Fruit fly (Drosophila melanogaster) whole organism, embryonic: Measurements from ENCODE around the gene Flad1.

Source experiments
- ATbp ChIP-seq: fragments of 200-800 bp; sonication (Bioruptor generic); optimal IDR thresholded peaks from 2 replicates; lab custom pipeline; 2017; ENCODE audit warnings: missing biosample characterization, mild to moderate bottlenecking, missing genetic modification characterization, missing genetic modification reagents
- Atf3 ChIP-seq: fragments of 200-800 bp; sonication (Bioruptor generic); optimal IDR thresholded peaks from 3 replicates; lab custom pipeline; 2016; ENCODE audit warnings: missing biosample characterization, missing genetic modification characterization
- B-H2 ChIP-seq: fragments of 200-800 bp; sonication (Bioruptor generic); optimal IDR thresholded peaks from 2 replicates; lab custom pipeline; 2018; ENCODE audit warnings: missing biosample characterization, mild to moderate bottlenecking, missing genetic modification characterization
- Blimp-1 ChIP-seq: fragments of 200-800 bp; sonication (Bioruptor generic); optimal IDR thresholded peaks from 3 replicates; lab custom pipeline; 2018; ENCODE audit warnings: missing biosample characterization, missing genetic modification characterization, mild to moderate bottlenecking, moderate library complexity, missing genetic modification reagents
- CG10462 ChIP-seq: fragments of 200-800 bp; sonication (Bioruptor generic); optimal IDR thresholded peaks from 2 replicates; lab custom pipeline; 2016; ENCODE audit warnings: missing biosample characterization, missing genetic modification characterization
- CG12071 ChIP-seq: fragments of 200-800 bp; sonication (Bioruptor generic); optimal IDR thresholded peaks from 3 replicates; lab custom pipeline; 2018; ENCODE audit warnings: missing biosample characterization, mild to moderate bottlenecking, missing genetic modification characterization
- CG12104 ChIP-seq: fragments of 200-800 bp; sonication (Bioruptor generic); optimal IDR thresholded peaks from 3 replicates; lab custom pipeline; 2016; ENCODE audit warnings: missing biosample characterization, missing genetic modification characterization
- CG12155 ChIP-seq: fragments of 200-800 bp; sonication (Bioruptor generic); optimal IDR thresholded peaks from 3 replicates; lab custom pipeline; 2016; ENCODE audit warnings: missing biosample characterization, missing genetic modification characterization
- CG1233 ChIP-seq: fragments of 200-800 bp; sonication (Bioruptor generic); optimal IDR thresholded peaks from 4 replicates; lab custom pipeline; 2018; ENCODE audit warnings: missing biosample characterization, mild to moderate bottlenecking, missing genetic modification characterization
- CG12391 ChIP-seq: fragments of 200-800 bp; sonication (Bioruptor generic); optimal IDR thresholded peaks from 3 replicates; lab custom pipeline; 2018; ENCODE audit warnings: missing biosample characterization, mild to moderate bottlenecking, missing genetic modification characterization, moderate library complexity
- CG14050 ChIP-seq: fragments of 200-800 bp; sonication (Bioruptor generic); IDR thresholded peaks from 3 replicates; pipeline ENCODE4 v1.3.6; 2022; ENCODE audit warnings: missing biosample characterization, missing genetic modification characterization
- CG15011 ChIP-seq: fragments of 200-800 bp; sonication (Bioruptor generic); optimal IDR thresholded peaks from 3 replicates; lab custom pipeline; 2018; ENCODE audit warnings: missing biosample characterization, mild to moderate bottlenecking, missing genetic modification characterization
- CG15514 ChIP-seq: fragments of 200-800 bp; sonication (Bioruptor generic); optimal IDR thresholded peaks from 3 replicates; lab custom pipeline; 2017; ENCODE audit warnings: missing biosample characterization, missing genetic modification characterization, mild to moderate bottlenecking, moderate library complexity, missing genetic modification reagents
- CG15601 ChIP-seq: fragments of 200-800 bp; sonication (Bioruptor generic); optimal IDR thresholded peaks from 3 replicates; lab custom pipeline; 2019; ENCODE audit warnings: missing biosample characterization, mild to moderate bottlenecking, missing genetic modification characterization, moderate library complexity
- CG1603 ChIP-seq: fragments of 200-800 bp; sonication (Bioruptor generic); optimal IDR thresholded peaks from 2 replicates; lab custom pipeline; 2019; ENCODE audit warnings: missing biosample characterization, mild to moderate bottlenecking, missing genetic modification characterization, moderate library complexity
- CG17328 ChIP-seq: fragments of 200-800 bp; sonication (Bioruptor generic); IDR thresholded peaks from 2 replicates; pipeline ENCODE4 v1.3.6; 2022; ENCODE audit warnings: missing biosample characterization, missing genetic modification characterization
- CG17359 ChIP-seq: fragments of 200-800 bp; sonication (Bioruptor generic); optimal IDR thresholded peaks from 3 replicates; lab custom pipeline; 2018; ENCODE audit warnings: missing biosample characterization, mild to moderate bottlenecking, missing genetic modification characterization, moderate library complexity
- CG17612 ChIP-seq: fragments of 200-800 bp; sonication (Bioruptor generic); IDR thresholded peaks from 2 replicates; pipeline ENCODE4 v1.3.6; 2022; ENCODE audit warnings: missing biosample characterization, missing genetic modification characterization
- CG1792 ChIP-seq: fragments of 200-800 bp; sonication (Bioruptor generic); optimal IDR thresholded peaks from 2 replicates; lab custom pipeline; 2016; ENCODE audit warnings: missing biosample characterization, missing genetic modification characterization
- CG2678 ChIP-seq: fragments of 200-800 bp; sonication (Bioruptor generic); optimal IDR thresholded peaks from 3 replicates; lab custom pipeline; 2019; ENCODE audit warnings: missing biosample characterization, mild to moderate bottlenecking, missing genetic modification characterization, moderate library complexity
- CG30431 ChIP-seq: fragments of 200-800 bp; sonication (Bioruptor generic); optimal IDR thresholded peaks from 2 replicates; lab custom pipeline; 2017; ENCODE audit warnings: missing biosample characterization, missing genetic modification characterization
- CG32772 ChIP-seq: fragments of 200-800 bp; sonication (Bioruptor generic); IDR thresholded peaks from 2 replicates; pipeline ENCODE4 v1.3.6; 2022; ENCODE audit warnings: missing biosample characterization, missing genetic modification characterization
- CG3995 ChIP-seq: fragments of 200-800 bp; sonication (Bioruptor generic); optimal IDR thresholded peaks from 3 replicates; lab custom pipeline; 2016; ENCODE audit warnings: missing biosample characterization, missing genetic modification characterization
- CG6654 ChIP-seq: fragments of 200-800 bp; sonication (Bioruptor generic); optimal IDR thresholded peaks from 2 replicates; lab custom pipeline; 2017; ENCODE audit warnings: missing biosample characterization, mild to moderate bottlenecking, missing genetic modification characterization
- CG7786 ChIP-seq: fragments of 200-800 bp; sonication (Bioruptor generic); optimal IDR thresholded peaks from 2 replicates; lab custom pipeline; 2016; ENCODE audit warnings: missing biosample characterization, missing genetic modification characterization
- CG7839 ChIP-seq: fragments of 200-800 bp; sonication (Bioruptor generic); optimal IDR thresholded peaks from 3 replicates; lab custom pipeline; 2018; ENCODE audit warnings: missing biosample characterization, mild to moderate bottlenecking, missing genetic modification characterization, moderate library complexity
- CG7928 ChIP-seq: fragments of 200-800 bp; sonication (Bioruptor generic); optimal IDR thresholded peaks from 2 replicates; lab custom pipeline; 2017; ENCODE audit warnings: missing biosample characterization, mild to moderate bottlenecking, missing genetic modification characterization
- Camta ChIP-seq: fragments of 200-800 bp; sonication (Bioruptor generic); optimal IDR thresholded peaks from 2 replicates; lab custom pipeline; 2016; ENCODE audit warnings: missing biosample characterization, missing genetic modification characterization
- Jarid2 ChIP-seq: fragments of 200-800 bp; sonication (Bioruptor generic); optimal IDR thresholded peaks from 3 replicates; lab custom pipeline; 2017; ENCODE audit warnings: mild to moderate bottlenecking, missing biosample characterization, missing genetic modification reagents, missing genetic modification characterization
- Med ChIP-seq: fragments of 200-800 bp; sonication (Bioruptor generic); peaks from one replicate; lab custom pipeline; 2016; ENCODE audit warnings: missing biosample characterization, missing genetic modification characterization, mild to moderate bottlenecking, inconsistent platforms, moderate library complexity
- Meics ChIP-seq: fragments of 200-800 bp; sonication (Bioruptor generic); optimal IDR thresholded peaks from 2 replicates; lab custom pipeline; 2017; ENCODE audit warnings: missing biosample characterization, mild to moderate bottlenecking, missing genetic modification characterization
- al ChIP-seq: fragments of 200-800 bp; sonication (Bioruptor generic); IDR thresholded peaks from 2 replicates; pipeline ENCODE4 v1.3.6; 2022; ENCODE audit warnings: missing biosample characterization, missing genetic modification characterization
- bsh ChIP-seq, 2 experiments: fragments of 200-800 bp; sonication (Bioruptor generic); optimal IDR thresholded peaks; 2 replicates each; lab custom pipeline; 2017 to 2018; ENCODE audit warnings: mild to moderate bottlenecking in 2 of 2, missing biosample characterization in 2 of 2, missing genetic modification characterization in 2 of 2, moderate library complexity in 1 of 2
- cas ChIP-seq: fragments of 200-800 bp; sonication (Bioruptor generic); IDR thresholded peaks from 2 replicates; pipeline ENCODE4 v1.3.6; 2022; ENCODE audit warnings: missing biosample characterization, missing genetic modification characterization
- danr ChIP-seq: fragments of 200-800 bp; sonication (Bioruptor generic); IDR thresholded peaks from 2 replicates; pipeline ENCODE4 v1.3.6; 2022; ENCODE audit warnings: missing biosample characterization, missing genetic modification characterization
- dmrt11E ChIP-seq: fragments of 200-800 bp; sonication (Bioruptor generic); optimal IDR thresholded peaks from 3 replicates; lab custom pipeline; 2018; ENCODE audit warnings: missing biosample characterization, mild to moderate bottlenecking, missing genetic modification characterization, moderate library complexity
- emc ChIP-seq: fragments of 200-800 bp; sonication (Bioruptor generic); optimal IDR thresholded peaks from 2 replicates; lab custom pipeline; 2016; ENCODE audit warnings: missing biosample characterization, missing genetic modification characterization
- ewg ChIP-seq: fragments of 200-800 bp; sonication (Bioruptor generic); optimal IDR thresholded peaks from 3 replicates; lab custom pipeline; 2017; ENCODE audit warnings: mild to moderate bottlenecking, missing biosample characterization, missing genetic modification reagents, missing genetic modification characterization
- fru ChIP-seq: fragments of >200 bp; optimal IDR thresholded peaks from 2 replicates; lab custom pipeline; 2017
- grau ChIP-seq: fragments of 200-800 bp; optimal IDR thresholded peaks from 3 replicates; lab custom pipeline; 2019; ENCODE audit warnings: missing biosample characterization, mild to moderate bottlenecking, missing genetic modification characterization, moderate library complexity
- lilli ChIP-seq: fragments of 200-800 bp; sonication (Bioruptor generic); optimal IDR thresholded peaks from 3 replicates; lab custom pipeline; 2016; ENCODE audit warnings: missing biosample characterization, missing genetic modification characterization
- mirr ChIP-seq: fragments of 200-800 bp; sonication (Bioruptor generic); optimal IDR thresholded peaks from 3 replicates; lab custom pipeline; 2018; ENCODE audit warnings: missing biosample characterization, mild to moderate bottlenecking, missing genetic modification characterization
- nau ChIP-seq: fragments of 200-800 bp; sonication (Bioruptor generic); optimal IDR thresholded peaks from 3 replicates; lab custom pipeline; 2017; ENCODE audit warnings: missing biosample characterization, mild to moderate bottlenecking, missing genetic modification characterization, missing genetic modification reagents
- nerfin-1 ChIP-seq: fragments of 200-800 bp; sonication (Bioruptor generic); optimal IDR thresholded peaks from 3 replicates; lab custom pipeline; 2019; ENCODE audit warnings: missing biosample characterization, mild to moderate bottlenecking, missing genetic modification characterization, moderate library complexity
- pnt ChIP-seq: fragments of 200-800 bp; sonication (Bioruptor generic); optimal IDR thresholded peaks from 3 replicates; lab custom pipeline; 2016; ENCODE audit warnings: missing biosample characterization, missing genetic modification characterization
- sens ChIP-seq: fragments of 200-800 bp; sonication (Bioruptor generic); peaks from one replicate; lab custom pipeline; 2016; ENCODE audit warnings: missing biosample characterization, missing genetic modification characterization
- shn ChIP-seq: fragments of 200-800 bp; sonication (Bioruptor generic); optimal IDR thresholded peaks from 3 replicates; lab custom pipeline; 2016; ENCODE audit warnings: missing biosample characterization, missing genetic modification characterization
- sima ChIP-seq: fragments of 200-800 bp; sonication (Bioruptor generic); optimal IDR thresholded peaks from 2 replicates; lab custom pipeline; 2016; ENCODE audit warnings: missing biosample characterization, missing genetic modification characterization
- sisA ChIP-seq: fragments of 200-800 bp; sonication (Bioruptor generic); IDR thresholded peaks from 2 replicates; pipeline ENCODE4 v1.3.6; 2022; ENCODE audit warnings: missing biosample characterization, missing genetic modification characterization
- sqz ChIP-seq: fragments of 200-800 bp; sonication (Bioruptor generic); optimal IDR thresholded peaks from 3 replicates; lab custom pipeline; 2018; ENCODE audit warnings: missing biosample characterization, mild to moderate bottlenecking, missing genetic modification characterization
- tin ChIP-seq: fragments of 200-800 bp; sonication (Bioruptor generic); optimal IDR thresholded peaks from 3 replicates; lab custom pipeline; 2016; ENCODE audit warnings: missing biosample characterization, missing genetic modification characterization
- wek ChIP-seq: fragments of 200-800 bp; sonication (Bioruptor generic); optimal IDR thresholded peaks from 3 replicates; lab custom pipeline; 2018; ENCODE audit warnings: missing biosample characterization, mild to moderate bottlenecking, missing genetic modification characterization, moderate library complexity
- zen ChIP-seq: fragments of 200-800 bp; sonication (Bioruptor generic); optimal IDR thresholded peaks from 3 replicates; lab custom pipeline; 2018; ENCODE audit warnings: missing biosample characterization, mild to moderate bottlenecking, missing genetic modification characterization, moderate library complexity

The Flad1 gene

DNA sequence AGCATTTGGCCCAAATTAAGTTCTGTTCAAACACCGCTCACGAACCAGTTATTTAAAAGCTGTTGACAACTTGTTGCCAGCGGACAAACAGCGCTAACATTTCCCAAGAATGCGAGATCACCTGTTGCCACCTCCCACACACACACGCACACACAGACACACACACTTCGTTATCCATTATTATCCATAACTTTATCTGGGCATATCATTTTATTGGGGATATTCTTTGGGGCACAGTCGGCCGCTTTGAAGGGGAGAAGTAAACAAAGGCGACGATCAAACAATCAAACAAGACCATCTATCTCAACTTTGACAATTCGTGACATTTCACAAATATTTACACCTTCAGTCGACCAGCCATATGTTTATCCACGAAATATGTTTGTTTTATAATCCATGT lies 14.2 kb downstream of the Flad1 start (continued):
- TF ChIP-seq CG15514, result peak; percentile 27
- TF ChIP-seq CG12391 (tag; lab: Kevin White, UChicago), result no peak
- peak; percentile 11 for TF ChIP-seq Jarid2
- peak; percentile 68 for TF ChIP-seq ATbp (GFP tag; lab: Kevin White, UChicago)
- TF ChIP-seq sqz (GFP tag; lab: Kevin White, UChicago), result no peak
- TF ChIP-seq shn, result no peak
- no peak for TF ChIP-seq CG10462 (GFP tag; lab: Kevin White, UChicago)
- no peak for TF ChIP-seq CG7928
- TF ChIP-seq bsh (GFP tag; optimal IDR thresholded peaks at IDR 0.05; lab: Kevin White, UChicago), result peak in 1 of 2 experiments; percentile 50
- TF ChIP-seq emc (GFP tag; lab: Kevin White, UChicago), result no peak
- peak; percentile 45 for TF ChIP-seq Blimp-1
- no peak for TF ChIP-seq ewg (GFP tag; lab: Kevin White, UChicago)
- TF ChIP-seq Atf3 (GFP tag; lab: Kevin White, UChicago), result no peak
- peak; percentile 43 for TF ChIP-seq nau
- TF ChIP-seq CG12104 (GFP tag; lab: Kevin White, UChicago), result peak; percentile 2
- peak; percentile 56 for TF ChIP-seq CG1603 (tag; lab: Kevin White, UChicago)
- TF ChIP-seq CG15601 (tag; lab: Kevin White, UChicago), result peak; percentile 60
- TF ChIP-seq CG17359 (tag; lab: Kevin White, UChicago), result peak; percentile 28
- no peak for TF ChIP-seq CG12155 (GFP tag; lab: Kevin White, UChicago)
- TF ChIP-seq CG1233 (GFP tag; lab: Kevin White, UChicago), result peak; percentile 31
- no peak for TF ChIP-seq pnt
- peak; percentile 41 for TF ChIP-seq nerfin-1
- TF ChIP-seq CG12071 (GFP tag; lab: Kevin White, UChicago), result peak; percentile 47
- no peak for TF ChIP-seq lilli
- no peak for TF ChIP-seq danr (GFP tag; lab: Robert Waterston, UW)
- TF ChIP-seq CG7839 (tag; lab: Kevin White, UChicago), result no peak
- no peak for TF ChIP-seq grau
- peak; percentile 13 for TF ChIP-seq CG7786
- TF ChIP-seq CG14050 (GFP tag; lab: Robert Waterston, UW), result no peak
- TF ChIP-seq CG30431 (GFP tag; lab: Kevin White, UChicago), result no peak
- TF ChIP-seq mirr (GFP tag; lab: Kevin White, UChicago), result peak; percentile 33
- peak; percentile 16 for TF ChIP-seq Meics (GFP tag; lab: Kevin White, UChicago)
- peak; percentile 24 for TF ChIP-seq dmrt11E (tag; lab: Kevin White, UChicago)
- peak; percentile 51 for TF ChIP-seq CG2678 (tag; lab: Kevin White, UChicago)
- TF ChIP-seq tin (GFP tag; lab: Kevin White, UChicago), result no peak
- no peak for TF ChIP-seq CG17328 (GFP tag; lab: Robert Waterston, UW)
- TF ChIP-seq CG15011 (GFP tag; lab: Kevin White, UChicago), result peak; percentile 28
- no peak for TF ChIP-seq CG3995

DNA sequence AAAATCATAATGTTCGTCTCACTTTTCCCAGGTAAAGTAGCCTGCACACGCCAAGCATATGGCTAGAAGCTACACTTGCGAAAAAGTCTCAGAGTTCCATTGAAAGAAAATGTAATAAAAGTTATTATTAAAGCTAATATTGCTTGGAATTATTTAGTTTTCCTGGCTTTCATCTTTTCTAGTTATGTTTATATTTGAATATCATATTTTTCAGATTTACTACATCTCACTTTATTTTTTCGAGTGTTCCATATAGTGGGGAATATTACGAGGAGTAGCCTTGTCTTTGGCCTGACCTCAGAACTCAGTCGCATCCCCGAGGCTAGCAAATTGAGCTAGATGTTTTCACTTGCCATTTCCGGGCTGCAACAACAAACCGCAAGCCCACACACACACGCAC lies 15.8 kb downstream of the Flad1 start:
- TF ChIP-seq zen, result peak; percentile 55
- TF ChIP-seq CG17612 (GFP tag; lab: Robert Waterston, UW), result no peak
- TF ChIP-seq sima (GFP tag; lab: Kevin White, UChicago), result no peak
- TF ChIP-seq al (GFP tag; lab: Robert Waterston, UW), result no peak
- TF ChIP-seq Camta (GFP tag; lab: Kevin White, UChicago), result no peak
- TF ChIP-seq sens (GFP tag; lab: Kevin White, UChicago), result peak; percentile 26
- peak; percentile 49 for TF ChIP-seq sisA (GFP tag; lab: Robert Waterston, UW)
- no peak for TF ChIP-seq CG1792
- TF ChIP-seq Med (GFP tag; lab: Kevin White, UChicago), result peak; percentile 48
- TF ChIP-seq B-H2 (GFP tag; lab: Kevin White, UChicago), result no peak
- no peak for TF ChIP-seq fru (lab: Kevin White, UChicago)
- no peak for TF ChIP-seq cas (GFP tag; lab: Robert Waterston, UW)
- no peak for TF ChIP-seq wek (GFP tag; lab: Kevin White, UChicago)
- peak; percentile 36; the same call in 1 of the 2 replicates for TF ChIP-seq CG32772
- TF ChIP-seq bsh (GFP tag; optimal IDR thresholded peaks at IDR 0.05; lab: Kevin White, UChicago), result peak in 1 of 2 experiments; percentile 24
- no peak for TF ChIP-seq CG6654 (GFP tag; lab: Kevin White, UChicago)
